Worm (Caenorhabditis elegans): ENCODE measurements around the gene vpat-1.

vpat-1 gene

ce11 chrX:1062403-1063073, 16.5 kb upstream of the vpat-1 start, which contains the start of gene unc-1:
Gene unc-1 (minus strand): TSS chrX:1062453.
- peak in 1 of 2 experiments; percentile 43 for TF ChIP-seq lsy-2 (tag; optimal IDR thresholded peaks at IDR 0.05)
- TF ChIP-seq unc-39 (tag; optimal IDR thresholded peaks at IDR 0.05): no peak
- peak; percentile 34 for TF ChIP-seq C34F6.9 (tag; optimal IDR thresholded peaks at IDR 0.05)
- peak; percentile 53 for TF ChIP-seq F13H6.1 (tag; optimal IDR thresholded peaks at IDR 0.05)
- TF ChIP-seq nhr-129 (tag; optimal IDR thresholded peaks at IDR 0.05): peak; percentile 23
- TF ChIP-seq mdl-1 (tag; optimal IDR thresholded peaks at IDR 0.05): peak in 1 of 2 experiments; percentile 3
- no peak for TF ChIP-seq nhr-237 (tag; optimal IDR thresholded peaks at IDR 0.05)
- TF ChIP-seq skn-1 (tag; optimal IDR thresholded peaks at IDR 0.05): no peak
- TF ChIP-seq lin-11 (tag; optimal IDR thresholded peaks at IDR 0.05): no peak
- TF ChIP-seq R02D3.7 (tag; optimal IDR thresholded peaks at IDR 0.05): no peak
- no peak for TF ChIP-seq ztf-1 (GFP tag; conservative IDR thresholded peaks at IDR 0.05)
- no peak for TF ChIP-seq nhr-12 (tag; optimal IDR thresholded peaks at IDR 0.05)
- no peak for TF ChIP-seq mab-5 (tag; optimal IDR thresholded peaks at IDR 0.05)
- no peak for TF ChIP-seq nhr-77 (tag; optimal IDR thresholded peaks at IDR 0.05)
- peak; percentile 63 for TF ChIP-seq sem-4 (tag; optimal IDR thresholded peaks at IDR 0.05)
- TF ChIP-seq unc-55 (GFP tag; optimal IDR thresholded peaks at IDR 0.05): peak; percentile 22
- TF ChIP-seq ceh-16 (tag; optimal IDR thresholded peaks at IDR 0.05): no peak
- TF ChIP-seq zag-1 (tag; optimal IDR thresholded peaks at IDR 0.05): peak; percentile 76

ce11 chrX:1060705-1061104, 14.7 kb upstream of the vpat-1 start:
- TF ChIP-seq gmeb-1 (tag; optimal IDR thresholded peaks at IDR 0.05) (no peak), sem-4 (tag; optimal IDR thresholded peaks at IDR 0.05) (no peak), mbf-1 (tag; optimal IDR thresholded peaks at IDR 0.05) (no peak), elt-3 (tag; optimal IDR thresholded peaks at IDR 0.05) (no peak), mab-5 (tag; optimal IDR thresholded peaks at IDR 0.05) (peak; percentile 79), peb-1 (tag; optimal IDR thresholded peaks at IDR 0.05) (no peak)

- TF ChIP-seq nhr-21 (tag; optimal IDR thresholded peaks at IDR 0.05) (no peak), elt-3 (tag; optimal IDR thresholded peaks at IDR 0.05) (no peak), crh-2 (tag; optimal IDR thresholded peaks at IDR 0.05) (no peak), lsy-2 (tag; optimal IDR thresholded peaks at IDR 0.05) (no peak), egl-27 (tag; optimal IDR thresholded peaks at IDR 0.05) (no peak), nhr-129 (tag; optimal IDR thresholded peaks at IDR 0.05) (no peak), nhr-11 (tag; optimal IDR thresholded peaks at IDR 0.05) (no peak), ztf-1 (GFP tag; conservative IDR thresholded peaks at IDR 0.05) (no peak), lin-13 (GFP tag; optimal IDR thresholded peaks at IDR 0.05) (no peak), unc-62 (GFP tag; optimal IDR thresholded peaks at IDR 0.05) (no peak), R02D3.7 (tag; optimal IDR thresholded peaks at IDR 0.05) (no peak), C34F6.9 (tag; optimal IDR thresholded peaks at IDR 0.05) (no peak), nhr-6 (tag; optimal IDR thresholded peaks at IDR 0.05) (no peak), sma-3 (GFP tag; optimal IDR thresholded peaks at IDR 0.05) (no peak), ceh-16 (tag; optimal IDR thresholded peaks at IDR 0.05) (no peak), ceh-82 (tag; optimal IDR thresholded peaks at IDR 0.05) (no peak), unc-55 (GFP tag; optimal IDR thresholded peaks at IDR 0.05) (no peak)
These were observed 11.9 kb upstream of the vpat-1 start for ce11 chrX:1057821-1058377.

- TF ChIP-seq lin-11 (tag; optimal IDR thresholded peaks at IDR 0.05) (no peak), ztf-1 (GFP tag; conservative IDR thresholded peaks at IDR 0.05) (no peak), fos-1 (tag; optimal IDR thresholded peaks at IDR 0.05) (no peak), aly-2 (tag; optimal IDR thresholded peaks at IDR 0.05) (no peak), lin-39 (tag; optimal IDR thresholded peaks at IDR 0.05) (no peak), elt-3 (tag; optimal IDR thresholded peaks at IDR 0.05) (no peak), nhr-6 (tag; optimal IDR thresholded peaks at IDR 0.05) (no peak), snpc-4 (tag; optimal IDR thresholded peaks at IDR 0.05) (no peak), lsy-2 (tag; optimal IDR thresholded peaks at IDR 0.05) (peak in 1 of 2 experiments; percentile 49), elt-1 (tag; optimal IDR thresholded peaks at IDR 0.05) (no peak), ceh-82 (tag; optimal IDR thresholded peaks at IDR 0.05) (no peak), mdl-1 (tag; optimal IDR thresholded peaks at IDR 0.05) (no peak), skn-1 (tag; optimal IDR thresholded peaks at IDR 0.05) (no peak), egl-27 (tag; optimal IDR thresholded peaks at IDR 0.05) (no peak), F13H6.1 (tag; optimal IDR thresholded peaks at IDR 0.05) (peak; percentile 54), nhr-25 (tag; optimal IDR thresholded peaks at IDR 0.05) (no peak), mab-5 (tag; optimal IDR thresholded peaks at IDR 0.05) (peak; percentile 47), sma-3 (GFP tag; optimal IDR thresholded peaks at IDR 0.05) (no peak), nhr-21 (tag; optimal IDR thresholded peaks at IDR 0.05) (no peak), C34F6.9 (tag; optimal IDR thresholded peaks at IDR 0.05) (peak; percentile 43), Y55F3AM.14 (GFP tag; optimal IDR thresholded peaks at IDR 0.05) (no peak), ZK546.5 (tag; optimal IDR thresholded peaks at IDR 0.05) (no peak), blmp-1 (tag; optimal IDR thresholded peaks at IDR 0.05; ENCODE audit: insufficient read depth) (peak; percentile 28), nhr-77 (tag; optimal IDR thresholded peaks at IDR 0.05) (no peak), nhr-237 (tag; optimal IDR thresholded peaks at IDR 0.05) (no peak), crh-2 (tag; optimal IDR thresholded peaks at IDR 0.05) (no peak), nhr-11 (tag; optimal IDR thresholded peaks at IDR 0.05) (no peak), alr-1 (tag; optimal IDR thresholded peaks at IDR 0.05) (no peak), peb-1 (tag; optimal IDR thresholded peaks at IDR 0.05) (no peak), nhr-129 (tag; optimal IDR thresholded peaks at IDR 0.05) (peak; percentile 10), unc-39 (tag; optimal IDR thresholded peaks at IDR 0.05) (no peak), sem-4 (tag; optimal IDR thresholded peaks at IDR 0.05) (no peak), lin-13 (GFP tag; optimal IDR thresholded peaks at IDR 0.05) (no peak), mbf-1 (tag; optimal IDR thresholded peaks at IDR 0.05) (no peak), R02D3.7 (tag; optimal IDR thresholded peaks at IDR 0.05) (no peak)
These were observed 7.9 kb upstream of the vpat-1 start, which contains the start of gene ncs-3 for ce11 chrX:1053929-1054328. Gene ncs-3 (plus strand): TSS chrX:1054081.

Data from whole organism, L2 larva.